Worm (Caenorhabditis elegans): ENCODE data around the gene F19C6.2.

F19C6.2 gene

ce11 chrX:9999599-10000201 is 1.0 kb upstream of the F19C6.2 start:
- peak; percentile 90 for TF ChIP-seq mls-2 (tag; optimal IDR thresholded peaks at IDR 0.05)
- TF ChIP-seq nhr-2 (tag; optimal IDR thresholded peaks at IDR 0.05), result peak; percentile 59
- TF ChIP-seq cnd-1 (tag; optimal IDR thresholded peaks at IDR 0.05), result peak; percentile 29
- TF ChIP-seq nhr-76 (tag; optimal IDR thresholded peaks at IDR 0.05), result no peak
- peak; percentile 28 for TF ChIP-seq ztf-11 (tag; optimal IDR thresholded peaks at IDR 0.05)
- peak; percentile 50 for TF ChIP-seq ceh-39 (tag; optimal IDR thresholded peaks at IDR 0.05)
- no peak for TF ChIP-seq elt-1 (tag; optimal IDR thresholded peaks at IDR 0.05; ENCODE audit: borderline replicate concordance, insufficient read depth)
- TF ChIP-seq sem-2 (GFP tag; optimal IDR thresholded peaks at IDR 0.05), result no peak
- peak; percentile 53 for TF ChIP-seq lin-13 (tag; optimal IDR thresholded peaks at IDR 0.05)
- no peak for TF ChIP-seq lsy-2 (tag; optimal IDR thresholded peaks at IDR 0.05)
- no peak for TF ChIP-seq unc-39 (tag; optimal IDR thresholded peaks at IDR 0.05)
- TF ChIP-seq ceh-43 (GFP tag; optimal IDR thresholded peaks at IDR 0.05), result no peak
- TF ChIP-seq nhr-237 (tag; optimal IDR thresholded peaks at IDR 0.05), result peak; percentile 47
- peak; percentile 79 for TF ChIP-seq ham-2 (GFP tag; optimal IDR thresholded peaks at IDR 0.05)
- TF ChIP-seq ces-1 (GFP tag; optimal IDR thresholded peaks at IDR 0.05), result peak; percentile 36
- TF ChIP-seq mep-1 (tag; optimal IDR thresholded peaks at IDR 0.05), result peak; percentile 25
- TF ChIP-seq hlh-1 (tag; optimal IDR thresholded peaks at IDR 0.05), result no peak
- TF ChIP-seq M03D4.4 (tag; optimal IDR thresholded peaks at IDR 0.05), result peak; percentile 75
- peak; percentile 77 for TF ChIP-seq unc-120 (tag; optimal IDR thresholded peaks at IDR 0.05; ENCODE audit: poor library complexity, severe bottlenecking)
- no peak for TF ChIP-seq blmp-1 (tag; optimal IDR thresholded peaks at IDR 0.05)
- peak; percentile 25 for TF ChIP-seq pha-4 (tag; optimal IDR thresholded peaks at IDR 0.05)
- peak; percentile 73 for TF ChIP-seq unc-62 (GFP tag; optimal IDR thresholded peaks at IDR 0.05)
- TF ChIP-seq ceh-83 (GFP tag; optimal IDR thresholded peaks at IDR 0.05), result peak; percentile 56
- TF ChIP-seq mab-5 (tag; optimal IDR thresholded peaks at IDR 0.05), result no peak
- peak; percentile 76 for TF ChIP-seq drap-1 (GFP tag; optimal IDR thresholded peaks at IDR 0.05)
- peak; percentile 91 for TF ChIP-seq sptf-1 (tag; optimal IDR thresholded peaks at IDR 0.05)
- TF ChIP-seq elt-3 (tag; optimal IDR thresholded peaks at IDR 0.05), result no peak

DNA sequence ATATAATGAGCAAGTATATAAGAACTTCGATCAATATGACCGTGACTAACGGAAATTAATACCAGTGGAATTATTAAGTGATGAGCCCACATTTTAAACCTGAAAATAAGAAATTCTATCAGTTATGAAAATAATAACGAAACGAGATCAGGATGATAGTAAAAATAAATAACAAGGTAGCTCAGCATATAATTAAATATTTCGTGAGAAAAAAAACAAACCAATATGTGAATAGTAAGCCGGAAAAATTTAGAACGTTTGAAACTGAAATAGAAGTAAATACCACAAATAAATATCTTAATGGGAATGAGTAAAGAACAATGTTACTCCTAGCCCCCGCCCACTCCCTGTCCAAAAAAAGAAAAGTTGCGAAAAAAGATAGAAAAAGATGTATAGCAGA is 7.9 kb downstream of the F19C6.2 start, which contains the start of gene F19C6.3:
TSS of gene F19C6.3 (minus strand) at position 101 of the 400 bp plus-strand sequence.
- TF ChIP-seq flh-1 (GFP tag; optimal IDR thresholded peaks at IDR 0.05), result no peak
- TF ChIP-seq nhr-2 (tag; optimal IDR thresholded peaks at IDR 0.05), result no peak
- TF ChIP-seq lsy-2 (tag; optimal IDR thresholded peaks at IDR 0.05), result no peak
- TF ChIP-seq bed-3 (GFP tag; optimal IDR thresholded peaks at IDR 0.05), result no peak
- TF ChIP-seq hlh-1 (tag; optimal IDR thresholded peaks at IDR 0.05), result no peak
- TF ChIP-seq ces-1 (GFP tag; optimal IDR thresholded peaks at IDR 0.05), result no peak
- no peak for TF ChIP-seq unc-120 (tag; optimal IDR thresholded peaks at IDR 0.05; ENCODE audit: poor library complexity, severe bottlenecking)
- no peak for TF ChIP-seq nhr-28 (tag; optimal IDR thresholded peaks at IDR 0.05)

DNA sequence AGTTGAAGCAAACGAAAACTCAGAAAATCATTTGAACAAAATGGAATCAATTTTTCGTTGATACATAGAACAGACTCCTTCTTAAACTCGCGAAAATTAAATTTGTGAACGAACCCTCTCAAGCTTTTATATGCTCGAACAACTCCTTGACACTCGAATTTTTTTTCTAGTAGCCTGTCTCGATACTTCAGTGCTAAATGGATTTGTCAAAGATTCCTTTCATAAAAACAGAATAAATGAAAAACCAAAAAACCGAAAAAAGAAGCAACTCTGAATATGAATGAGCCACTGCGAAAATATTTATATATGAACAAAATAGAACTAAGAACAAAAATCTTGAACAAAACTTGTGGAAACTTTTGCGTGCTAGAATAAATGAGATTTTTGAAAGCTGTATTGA is 9.2 kb downstream of the F19C6.2 start:
- TF ChIP-seq nhr-76 (tag; optimal IDR thresholded peaks at IDR 0.05) (no peak), ces-1 (GFP tag; optimal IDR thresholded peaks at IDR 0.05) (peak; percentile 55), lin-32 (GFP tag; optimal IDR thresholded peaks at IDR 0.05) (no peak), lsy-2 (tag; optimal IDR thresholded peaks at IDR 0.05) (no peak)

DNA sequence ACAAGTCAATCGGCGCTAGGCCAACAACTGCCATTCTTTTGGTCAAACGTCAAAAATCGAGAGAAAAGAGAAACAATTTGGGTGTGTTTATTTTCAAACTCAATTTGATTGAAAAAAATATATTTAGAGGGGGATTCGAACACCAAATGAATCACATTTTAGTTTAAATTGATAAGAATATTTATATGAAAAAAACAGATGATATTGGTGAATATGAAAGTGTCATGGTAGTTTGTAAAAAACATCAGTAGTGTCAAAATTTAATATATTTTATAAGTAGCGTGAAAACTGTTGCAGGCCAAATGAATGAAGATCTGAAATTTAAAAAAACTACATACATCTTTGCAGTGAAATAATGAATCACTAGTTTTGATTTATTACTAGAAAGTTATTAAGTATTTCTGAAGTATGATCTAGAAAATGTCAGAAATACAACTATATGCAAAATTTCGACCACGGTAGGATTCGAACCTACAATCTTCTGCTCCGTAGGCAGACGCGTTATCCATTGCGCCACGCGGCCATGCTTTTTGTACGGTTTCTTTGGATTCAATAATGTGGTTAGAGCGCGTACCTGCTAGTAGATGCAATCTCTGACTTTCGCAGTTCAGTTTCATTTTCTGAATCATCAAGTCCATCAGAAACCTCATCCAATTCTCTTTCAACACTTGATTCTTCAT is 17.4 kb downstream of the F19C6.2 start, which contains the start of gene F19C6.4:
TSS of gene F19C6.4 (minus strand) at position 51 of the 680 bp plus-strand sequence.
- TF ChIP-seq sem-2 (GFP tag; optimal IDR thresholded peaks at IDR 0.05), result no peak
- no peak for TF ChIP-seq sptf-1 (tag; optimal IDR thresholded peaks at IDR 0.05)
- TF ChIP-seq nhr-237 (tag; optimal IDR thresholded peaks at IDR 0.05), result no peak
- TF ChIP-seq ceh-39 (tag; optimal IDR thresholded peaks at IDR 0.05), result no peak
- no peak for TF ChIP-seq ces-1 (GFP tag; optimal IDR thresholded peaks at IDR 0.05)
- TF ChIP-seq ztf-11 (tag; optimal IDR thresholded peaks at IDR 0.05), result no peak
- no peak for TF ChIP-seq lin-32 (GFP tag; optimal IDR thresholded peaks at IDR 0.05)
- no peak for TF ChIP-seq mls-2 (tag; optimal IDR thresholded peaks at IDR 0.05)
- TF ChIP-seq mep-1 (tag; optimal IDR thresholded peaks at IDR 0.05), result no peak
- TF ChIP-seq pha-4 (tag; optimal IDR thresholded peaks at IDR 0.05), result no peak
- no peak for TF ChIP-seq elt-1 (tag; optimal IDR thresholded peaks at IDR 0.05; ENCODE audit: borderline replicate concordance, insufficient read depth)
- TF ChIP-seq bed-3 (GFP tag; optimal IDR thresholded peaks at IDR 0.05), result no peak
- no peak for TF ChIP-seq snpc-4 (tag; optimal IDR thresholded peaks at IDR 0.05)
- no peak for TF ChIP-seq elt-3 (tag; optimal IDR thresholded peaks at IDR 0.05)
- TF ChIP-seq drap-1 (GFP tag; optimal IDR thresholded peaks at IDR 0.05), result no peak
- TF ChIP-seq unc-120 (tag; optimal IDR thresholded peaks at IDR 0.05; ENCODE audit: poor library complexity, severe bottlenecking), result no peak
- no peak for TF ChIP-seq ceh-83 (GFP tag; optimal IDR thresholded peaks at IDR 0.05)
- TF ChIP-seq unc-39 (tag; optimal IDR thresholded peaks at IDR 0.05), result no peak

All from whole organism, mixed stage, embryonic.